Worm (Caenorhabditis elegans) whole organism, young adult: ENCODE results near the gene Y54G9A.5.

Source experiments
- D2030.7 ChIP-seq: fragments of 200-800 bp; sonication (Bioruptor generic); IDR thresholded peaks from 2 replicates; pipeline ENCODE4 v1.3.6; 2022; ENCODE audit warnings: missing genetic modification reagents, missing genetic modification characterization, missing compliant biosample characterization
- F33H1.4 ChIP-seq: fragments of 200-800 bp; sonication (Bioruptor generic); IDR thresholded peaks from 2 replicates; pipeline ENCODE4 v1.3.6; 2022; ENCODE audit warnings: missing genetic modification reagents, missing genetic modification characterization, missing compliant biosample characterization
- F39B2.1 ChIP-seq: fragments of 200-800 bp; sonication (Bioruptor generic); IDR thresholded peaks from 2 replicates; pipeline ENCODE4 v1.3.6; 2022; ENCODE audit warnings: missing genetic modification reagents, missing genetic modification characterization, missing compliant biosample characterization
- F57C9.4 ChIP-seq: sonication (generic microtip); optimal IDR thresholded peaks from 2 replicates; lab custom pipeline; 2017; ENCODE audit warnings: mild to moderate bottlenecking, missing genetic modification characterization, missing compliant biosample characterization
- Y53G8AR.9 ChIP-seq: fragments of 200-800 bp; sonication (Bioruptor generic); conservative IDR thresholded peaks from 2 replicates; pipeline ENCODE4 v1.3.6; 2022; ENCODE audit warnings: missing genetic modification reagents, missing genetic modification characterization, missing compliant biosample characterization
- Y95B8A.8 ChIP-seq: fragments of 200-800 bp; sonication (Bioruptor generic); IDR thresholded peaks from 2 replicates; pipeline ENCODE4 v1.3.6; 2022; ENCODE audit warnings: missing genetic modification reagents, missing genetic modification characterization, missing compliant biosample characterization
- akir-1 ChIP-seq: fragments of 200-800 bp; sonication (Bioruptor generic); optimal IDR thresholded peaks from 2 replicates; lab custom pipeline; 2018; ENCODE audit warnings: mild to moderate bottlenecking, missing genetic modification characterization, moderate library complexity, missing compliant biosample characterization
- atf-7 ChIP-seq: sonication (generic microtip); optimal IDR thresholded peaks from 2 replicates; lab custom pipeline; 2017; ENCODE audit warnings: mild to moderate bottlenecking, missing genetic modification characterization, missing compliant biosample characterization
- ceh-27 ChIP-seq: fragments of 200-800 bp; sonication (Bioruptor generic); optimal IDR thresholded peaks from 2 replicates; lab custom pipeline; 2018; ENCODE audit warnings: mild to moderate bottlenecking, missing genetic modification characterization, moderate library complexity, missing compliant biosample characterization
- ceh-58 ChIP-seq: fragments of 200-800 bp; sonication (Bioruptor generic); IDR thresholded peaks from 2 replicates; pipeline ENCODE4 v1.3.6; 2022; ENCODE audit warnings: missing genetic modification characterization, missing compliant biosample characterization
- ceh-91 ChIP-seq: fragments of 200-800 bp; sonication (Bioruptor generic); IDR thresholded peaks from 2 replicates; pipeline ENCODE4 v1.3.6; 2022; ENCODE audit warnings: missing genetic modification reagents, missing genetic modification characterization, missing compliant biosample characterization
- chd-7 ChIP-seq: sonication (generic microtip); optimal IDR thresholded peaks from 2 replicates; lab custom pipeline; 2016; ENCODE audit warnings: mild to moderate bottlenecking, missing genetic modification characterization, moderate library complexity, missing compliant biosample characterization
- dpff-1 ChIP-seq: sonication (generic microtip); optimal IDR thresholded peaks from 2 replicates; lab custom pipeline; 2017; ENCODE audit warnings: mild to moderate bottlenecking, missing genetic modification characterization, missing compliant biosample characterization
- efl-1 ChIP-seq: fragments of 150-350 bp; optimal IDR thresholded peaks from 2 replicates; lab custom pipeline; 2014; ENCODE audit warnings: missing biosample characterization, missing genetic modification reagents, missing genetic modification characterization
- hrde-1 ChIP-seq: sonication (generic microtip); optimal IDR thresholded peaks from 2 replicates; lab custom pipeline; 2016; ENCODE audit warnings: missing genetic modification characterization, mild to moderate bottlenecking, missing compliant biosample characterization, moderate library complexity, missing genotype, missing genetic modification reagents, borderline replicate concordance
- lag-1 ChIP-seq: fragments of 200-800 bp; sonication (Bioruptor generic); IDR thresholded peaks from 2 replicates; pipeline ENCODE4 v1.3.6; 2022; ENCODE audit warnings: missing genetic modification reagents, missing genetic modification characterization, missing compliant biosample characterization
- lin-26 ChIP-seq: fragments of 200-800 bp; sonication (Bioruptor generic); IDR thresholded peaks from 2 replicates; pipeline ENCODE4 v1.3.6; 2022; ENCODE audit warnings: missing genetic modification reagents, missing genetic modification characterization, missing compliant biosample characterization
- lin-40 ChIP-seq: sonication (generic microtip); optimal IDR thresholded peaks from 2 replicates; lab custom pipeline; 2016; ENCODE audit warnings: missing genetic modification characterization, mild to moderate bottlenecking, missing compliant biosample characterization, missing genotype, missing genetic modification reagents
- lir-1 ChIP-seq: fragments of 200-800 bp; sonication (Bioruptor generic); conservative IDR thresholded peaks from 2 replicates; pipeline ENCODE4 v1.3.6; 2022; ENCODE audit warnings: missing genetic modification reagents, missing genetic modification characterization, missing compliant biosample characterization
- lsl-1 ChIP-seq: fragments of 200-800 bp; sonication (Bioruptor generic); optimal IDR thresholded peaks from 2 replicates; lab custom pipeline; 2018; ENCODE audit warnings: mild to moderate bottlenecking, missing genetic modification characterization, moderate library complexity, missing compliant biosample characterization
- madf-3 ChIP-seq: fragments of 200-800 bp; sonication (Bioruptor generic); IDR thresholded peaks from 2 replicates; pipeline ENCODE4 v1.3.6; 2022; ENCODE audit warnings: missing genetic modification reagents, missing genetic modification characterization, missing compliant biosample characterization
- madf-6 ChIP-seq: fragments of 200-800 bp; sonication (Bioruptor generic); IDR thresholded peaks from 2 replicates; pipeline ENCODE4 v1.3.6; 2022; ENCODE audit warnings: missing genetic modification reagents, missing genetic modification characterization, missing compliant biosample characterization
- madf-8 ChIP-seq: fragments of 200-800 bp; sonication (Bioruptor generic); conservative IDR thresholded peaks from 2 replicates; pipeline ENCODE4 v1.3.6; 2022; ENCODE audit warnings: missing genetic modification reagents, missing genetic modification characterization, missing compliant biosample characterization
- nfyb-1 ChIP-seq: fragments of 200-800 bp; sonication (Bioruptor generic); IDR thresholded peaks from 2 replicates; pipeline ENCODE4 v1.3.6; 2022; ENCODE audit warnings: missing genetic modification reagents, missing genetic modification characterization, missing compliant biosample characterization
- rcor-1 ChIP-seq: fragments of 200-800 bp; sonication (Bioruptor generic); IDR thresholded peaks from 2 replicates; pipeline ENCODE4 v1.3.6; 2022; ENCODE audit warnings: missing genetic modification reagents, missing genetic modification characterization, missing compliant biosample characterization
- snpc-4 ChIP-seq, 5 experiments: fragments of 150-350 bp in 1 of 5; sonication (generic microtip) in 4 of 5; optimal IDR thresholded peaks; 2 replicates each; lab custom pipeline; 2014 to 2018; ENCODE audit warnings: missing genetic modification characterization in 5 of 5, missing biosample characterization in 3 of 5, antibody characterized with exemption in 2 of 5, mild to moderate bottlenecking in 2 of 5, missing compliant biosample characterization in 2 of 5, missing genotype in 2 of 5, moderate library complexity in 2 of 5, missing genetic modification reagents in 1 of 5
- somi-1 ChIP-seq: fragments of 200-800 bp; sonication (Bioruptor generic); optimal IDR thresholded peaks from 2 replicates; lab custom pipeline; 2018; ENCODE audit warnings: mild to moderate bottlenecking, missing genetic modification characterization, missing compliant biosample characterization
- tlf-1 ChIP-seq: fragments of 200-800 bp; sonication (Bioruptor generic); optimal IDR thresholded peaks from 2 replicates; lab custom pipeline; 2018; ENCODE audit warnings: mild to moderate bottlenecking, missing genetic modification characterization, missing compliant biosample characterization
- xnd-1 ChIP-seq: sonication (generic microtip); optimal IDR thresholded peaks from 2 replicates; lab custom pipeline; 2016; ENCODE audit warnings: missing genotype, missing genetic modification reagents, missing genetic modification characterization, missing compliant biosample characterization
- zfh-2 ChIP-seq: fragments of 200-800 bp; sonication (Bioruptor generic); conservative IDR thresholded peaks from 2 replicates; pipeline ENCODE4 v1.3.6; 2022; ENCODE audit warnings: missing genetic modification reagents, missing genetic modification characterization, missing compliant biosample characterization
- ztf-26 ChIP-seq: sonication (generic microtip); optimal IDR thresholded peaks from 2 replicates; lab custom pipeline; 2017; ENCODE audit warnings: missing genetic modification characterization, missing compliant biosample characterization
- ztf-6 ChIP-seq: fragments of 200-800 bp; sonication (Bioruptor generic); IDR thresholded peaks from 2 replicates; pipeline ENCODE4 v1.3.6; 2022; ENCODE audit warnings: missing genetic modification reagents, missing genetic modification characterization, missing compliant biosample characterization

The Y54G9A.5 gene

DNA sequence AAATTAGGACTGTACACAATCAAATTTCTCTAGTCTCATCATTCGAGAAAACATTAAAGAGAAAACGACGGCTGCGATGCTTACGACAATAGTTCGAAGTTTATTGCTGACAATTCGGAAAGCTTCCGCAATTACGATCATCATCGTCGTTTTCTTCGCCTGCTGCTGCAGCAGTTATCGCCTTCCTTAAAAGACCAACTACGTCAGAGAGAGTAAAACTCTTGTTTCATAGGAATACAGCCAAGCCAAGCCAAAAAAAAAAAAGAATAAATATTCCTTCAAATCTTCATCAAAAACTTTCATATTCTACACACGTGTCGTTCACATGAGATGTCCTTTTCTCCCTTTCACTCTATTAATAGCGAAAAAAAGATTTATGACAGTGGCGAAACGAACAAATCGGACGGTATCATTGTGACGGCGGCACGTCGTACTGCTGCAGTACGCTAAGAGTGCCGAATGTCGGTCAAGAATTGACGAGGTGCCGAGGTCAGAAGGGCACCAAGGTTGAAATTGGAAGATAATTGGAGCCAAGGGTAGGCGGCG is 43.0 kb upstream of the Y54G9A.5 start:
- TF ChIP-seq lag-1 (no peak), xnd-1 (tag; lab: Kevin White, UChicago) (no peak), lin-40 (tag; lab: Kevin White, UChicago) (peak; percentile 33), ztf-26 (peak; percentile 24)

DNA sequence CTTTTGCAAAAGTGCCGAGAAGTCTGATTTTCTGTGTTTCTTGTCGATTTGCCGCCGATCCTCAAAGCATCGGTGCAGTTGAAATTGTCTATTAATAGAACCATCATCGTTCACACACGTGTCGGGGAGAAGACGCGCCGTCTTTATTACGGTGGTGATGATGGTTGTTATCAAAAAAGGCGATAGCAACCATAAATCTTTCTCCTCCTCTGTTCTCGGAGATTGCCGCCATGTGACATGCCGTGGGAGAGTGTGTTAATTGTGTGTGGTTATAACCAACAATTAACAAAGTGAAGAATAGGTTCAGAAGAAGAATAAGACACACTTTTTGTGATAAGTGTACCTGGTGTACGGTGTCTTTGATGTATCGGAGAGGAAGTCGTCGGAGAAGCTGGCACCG is 41.7 kb upstream of the Y54G9A.5 start:
- 0 out of 2 replicates have a peak, but pooled peaks have one; percentile 41 for TF ChIP-seq lin-26 (GFP tag; lab: Robert Waterston, UW)
- TF ChIP-seq lin-40 (tag; lab: Kevin White, UChicago), result peak; percentile 49
- TF ChIP-seq akir-1 (GFP tag; lab: Kevin White, UChicago), result no peak
- peak; percentile 7 for TF ChIP-seq ceh-27 (GFP tag; lab: Kevin White, UChicago)
- peak; percentile 40 for TF ChIP-seq ztf-26
- TF ChIP-seq nfyb-1, result no peak
- TF ChIP-seq somi-1 (GFP tag; lab: Kevin White, UChicago), result peak; percentile 21
- TF ChIP-seq, all 124 proteins: peak for 5

DNA sequence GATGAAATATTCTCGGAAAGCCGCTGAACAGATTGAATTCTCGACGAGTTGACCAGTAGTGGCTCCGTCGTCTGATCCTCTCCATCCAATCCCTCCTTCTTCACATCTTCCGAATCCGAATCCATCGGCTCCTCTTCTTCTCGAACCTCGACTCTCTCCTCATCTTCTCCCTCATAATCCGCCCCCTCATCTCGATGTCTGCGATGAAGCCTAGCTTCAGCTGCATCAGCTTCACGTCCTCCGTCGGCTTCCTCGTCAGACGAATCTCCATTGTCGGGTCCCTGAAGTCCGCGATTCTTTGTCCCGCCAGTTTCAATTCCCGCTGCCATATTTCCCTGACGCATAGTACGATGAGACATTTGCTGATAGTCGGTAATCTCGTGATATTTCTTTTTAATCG is 37.2 kb upstream of the Y54G9A.5 start:
- TF ChIP-seq Y53G8AR.9 (GFP tag; lab: Robert Waterston, UW), result no peak
- TF ChIP-seq zfh-2, result peak; percentile 62

DNA sequence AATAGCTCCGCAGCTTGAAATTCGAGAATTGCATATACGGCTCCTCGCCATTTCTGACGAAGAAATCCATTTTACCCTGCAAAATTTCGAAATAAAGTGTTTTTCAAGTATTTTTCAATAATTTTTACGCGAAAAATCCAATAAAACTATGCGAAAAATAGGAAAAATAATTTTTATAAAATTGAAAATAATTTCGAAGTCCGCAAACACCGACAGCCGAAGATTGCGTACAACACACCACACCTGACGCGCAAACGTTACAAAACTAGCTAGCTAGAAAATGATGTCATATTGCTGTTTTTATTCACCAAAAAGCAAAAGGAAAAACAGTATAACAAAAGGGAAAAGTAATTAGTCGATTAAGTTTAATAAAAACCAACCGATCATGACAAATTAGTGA is 28.1 kb upstream of the Y54G9A.5 start, which contains the start of gene rpoa-1:
rpoa-1 (minus strand) TSS at position 84 of the 400 bp plus-strand sequence.
- TF ChIP-seq lsl-1 (GFP tag; lab: Kevin White, UChicago) (peak; percentile 36), hrde-1 (no peak), F57C9.4 (tag; lab: Kevin White, UChicago) (no peak), chd-7 (tag; lab: Kevin White, UChicago) (no peak), atf-7 (tag; lab: Kevin White, UChicago) (no peak), F39B2.1 (GFP tag; lab: Robert Waterston, UW) (no peak), tlf-1 (GFP tag; lab: Kevin White, UChicago) (no peak), ztf-6 (GFP tag; lab: Robert Waterston, UW) (no peak), rcor-1 (GFP tag; lab: Robert Waterston, UW) (no peak), madf-8 (peak; percentile 18; the same call in 1 of the 2 replicates), madf-6 (GFP tag; lab: Robert Waterston, UW) (peak; percentile 57; the same call in 1 of the 2 replicates), ceh-58 (GFP tag; lab: Robert Waterston, UW) (no peak), D2030.7 (GFP tag; lab: Robert Waterston, UW) (no peak), Y95B8A.8 (GFP tag; lab: Robert Waterston, UW) (no peak), dpff-1 (tag; lab: Kevin White, UChicago) (no peak), snpc-4 (GFP tag; optimal IDR thresholded peaks at IDR 0.05; lab: Kevin White, UChicago) (no peak), snpc-4 (tag; optimal IDR thresholded peaks at IDR 0.05; lab: Kevin White, UChicago) (peak in 1 of 4 experiments; percentile 8)
- TF ChIP-seq, all 124 proteins: peak for 4

DNA sequence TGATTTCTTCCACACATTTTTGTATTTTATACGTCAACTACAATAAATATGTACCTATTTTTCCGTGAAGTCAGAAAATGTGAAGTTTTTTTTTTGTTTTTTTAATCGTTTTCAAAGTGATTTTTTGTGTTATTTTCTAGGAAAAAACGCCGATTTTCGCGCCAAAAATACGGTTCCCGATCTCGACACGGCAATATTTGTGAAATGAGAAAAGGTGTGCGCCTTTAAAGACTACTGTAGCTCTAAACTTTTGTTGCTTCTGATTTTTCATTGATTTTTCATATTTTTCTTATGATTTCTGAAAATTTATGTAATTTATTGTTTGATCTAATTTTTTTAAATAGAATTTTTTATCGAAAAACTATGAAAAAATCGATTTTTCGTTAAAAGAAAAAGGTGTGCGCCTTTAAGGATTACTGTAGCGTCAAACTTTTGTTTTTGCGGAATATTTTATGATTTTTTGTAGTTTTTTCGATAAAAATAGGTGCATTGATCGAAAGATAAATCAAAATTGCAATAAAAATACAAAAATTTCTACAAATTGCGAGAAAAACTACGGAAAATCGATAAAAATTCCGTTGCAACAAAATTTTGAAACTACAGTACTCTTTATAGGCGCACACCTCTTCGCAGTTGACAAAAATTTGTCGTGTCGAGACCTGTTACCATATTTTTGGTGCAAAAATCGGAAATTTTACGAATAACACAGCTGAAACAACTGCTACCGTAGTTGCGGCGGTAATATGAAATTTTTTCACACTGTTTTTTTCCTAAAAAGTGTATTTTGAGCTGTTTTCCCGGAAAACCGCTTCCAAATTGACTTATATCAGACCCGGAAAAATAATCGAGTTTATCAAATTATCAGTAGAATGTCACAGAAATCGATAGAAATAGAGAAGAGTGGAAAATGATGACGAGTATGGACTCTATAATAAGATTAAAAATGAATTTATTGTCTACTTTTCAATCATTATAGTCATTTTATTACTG is 27.2 kb upstream of the Y54G9A.5 start, which contains the start of gene kqt-3:
kqt-3 (plus strand) TSS at position 940 of the 990 bp plus-strand sequence.
- no peak for TF ChIP-seq madf-3 (GFP tag; lab: Robert Waterston, UW)
- TF ChIP-seq madf-6 (GFP tag; lab: Robert Waterston, UW), result peak; percentile 69
- peak; percentile 36; the same call in 1 of the 2 replicates for TF ChIP-seq ceh-91
- TF ChIP-seq efl-1, result peak; percentile 31
- TF ChIP-seq lsl-1 (GFP tag; lab: Kevin White, UChicago), result peak; percentile 87
- TF ChIP-seq lir-1, result no peak
- peak; percentile 57 for TF ChIP-seq madf-8
- TF ChIP-seq D2030.7 (GFP tag; lab: Robert Waterston, UW), result peak; percentile 41
- peak; percentile 69 for TF ChIP-seq xnd-1 (tag; lab: Kevin White, UChicago)
- TF ChIP-seq F33H1.4 (GFP tag; lab: Robert Waterston, UW), result peak; percentile 49
